Worm (Caenorhabditis elegans) whole organism, L3 larva: ENCODE results near the gene C32B5.7.

ENCODE experiments used
- aly-2 ChIP-seq: fragments of 150-350 bp; optimal IDR thresholded peaks from 2 replicates; lab custom pipeline; 2014; ENCODE audit warnings: missing biosample characterization, missing genetic modification characterization
- ceh-82 ChIP-seq: fragments of 150-350 bp; optimal IDR thresholded peaks from 2 replicates; lab custom pipeline; 2014; ENCODE audit warnings: missing biosample characterization, missing genetic modification characterization
- elt-3 ChIP-seq, 3 experiments: fragments of 150-350 bp in 1 of 3; sonication (generic microtip) in 2 of 3; optimal IDR thresholded peaks; 2 replicates in 2 of 3; 4 replicates in 1 of 3; lab custom pipeline; 2014 to 2017; ENCODE audit warnings: missing biosample characterization in 3 of 3, missing genetic modification characterization in 3 of 3
- jun-1 ChIP-seq: fragments of 150-350 bp; optimal IDR thresholded peaks from 2 replicates; lab custom pipeline; 2014; ENCODE audit warnings: missing biosample characterization, missing genetic modification reagents, missing genetic modification characterization
- nhr-23 ChIP-seq: fragments of 150-350 bp; optimal IDR thresholded peaks from 2 replicates; lab custom pipeline; 2014; ENCODE audit warnings: missing biosample characterization, missing genetic modification reagents, missing genetic modification characterization
- pha-4 ChIP-seq: fragments of 150-350 bp; optimal IDR thresholded peaks from 2 replicates; lab custom pipeline; 2014; ENCODE audit warnings: missing biosample characterization, missing genetic modification reagents, missing genetic modification characterization
- snpc-4 ChIP-seq: fragments of 150-350 bp; optimal IDR thresholded peaks from 2 replicates; lab custom pipeline; 2014; ENCODE audit warnings: missing biosample characterization, missing genetic modification characterization
- unc-62 ChIP-seq: fragments of 150-350 bp; sonication (generic microtip); optimal IDR thresholded peaks from 4 replicates; lab custom pipeline; 2014; ENCODE audit warnings: missing biosample characterization, missing genetic modification reagents, missing genetic modification characterization

DNA sequence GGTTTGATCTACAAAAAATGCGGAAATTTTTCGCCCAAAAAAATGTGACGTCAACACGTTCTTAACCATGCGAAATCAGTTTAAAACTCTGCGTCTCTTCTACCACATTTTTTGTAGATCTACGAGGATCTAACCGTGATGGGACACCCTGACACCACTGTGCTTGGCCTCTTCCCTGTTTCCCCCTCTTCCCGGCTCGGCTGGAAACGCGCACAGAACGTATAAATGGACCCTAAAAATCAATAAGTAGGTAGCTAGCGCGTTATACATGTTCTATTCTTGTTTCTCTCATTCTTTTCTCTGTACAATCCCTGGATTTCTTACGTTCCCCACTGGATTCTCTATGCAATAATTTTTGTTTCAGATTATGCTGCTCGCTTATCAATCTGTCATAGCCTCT is 36.8 kb upstream of the C32B5.7 start, which contains the start of gene fbxc-28:
- TF ChIP-seq elt-3 (tag; optimal IDR thresholded peaks at IDR 0.05; lab: Kevin White, UChicago) = no peak
- TF ChIP-seq snpc-4 = no peak
- TF ChIP-seq pha-4 (tag; lab: Kevin White, UChicago) = no peak
- TF ChIP-seq jun-1 (tag; lab: Kevin White, UChicago) = no peak
- TF ChIP-seq nhr-23 (tag; lab: Kevin White, UChicago) = no peak
- TF ChIP-seq unc-62 (GFP tag; lab: Kevin White, UChicago) = no peak
- TF ChIP-seq aly-2 (tag; lab: Kevin White, UChicago) = no peak
- TF ChIP-seq ceh-82 (tag; lab: Kevin White, UChicago) = no peak
